Fruit fly (Drosophila melanogaster) whole organism, adult: Measurements from ENCODE around the gene Wdr59.

Source experiments
- CG11617 ChIP-seq: fragments of 200-800 bp; sonication (Bioruptor generic); optimal IDR thresholded peaks from 2 replicates; lab custom pipeline; 2017; ENCODE audit warnings: mild to moderate bottlenecking, missing biosample characterization, missing genetic modification reagents, missing genetic modification characterization
- CG12768 ChIP-seq: fragments of 200-800 bp; sonication (Bioruptor generic); optimal IDR thresholded peaks from 2 replicates; lab custom pipeline; 2017; ENCODE audit warnings: missing biosample characterization, missing genetic modification characterization, mild to moderate bottlenecking, moderate library complexity, missing genetic modification reagents
- CG14711 ChIP-seq: fragments of 200-800 bp; sonication (Bioruptor generic); optimal IDR thresholded peaks from 2 replicates; lab custom pipeline; 2018; ENCODE audit warnings: missing biosample characterization, mild to moderate bottlenecking, missing genetic modification characterization, moderate library complexity
- CG1620 ChIP-seq: fragments of 200-800 bp; sonication (Bioruptor generic); optimal IDR thresholded peaks from 2 replicates; lab custom pipeline; 2016; ENCODE audit warnings: missing biosample characterization, missing genetic modification characterization
- CG33017 ChIP-seq: fragments of 200-800 bp; sonication (Bioruptor generic); optimal IDR thresholded peaks from 2 replicates; lab custom pipeline; 2018; ENCODE audit warnings: missing biosample characterization, mild to moderate bottlenecking, missing genetic modification characterization, moderate library complexity
- CG5204 ChIP-seq: fragments of 200-800 bp; sonication (Bioruptor generic); optimal IDR thresholded peaks from 2 replicates; lab custom pipeline; 2016; ENCODE audit warnings: missing biosample characterization, missing genetic modification characterization
- CG7045 ChIP-seq: fragments of 200-800 bp; sonication (Bioruptor generic); optimal IDR thresholded peaks from 2 replicates; lab custom pipeline; 2017; ENCODE audit warnings: missing biosample characterization, mild to moderate bottlenecking, missing genetic modification characterization
- CG7101 ChIP-seq: fragments of 200-800 bp; sonication (Bioruptor generic); optimal IDR thresholded peaks from 2 replicates; lab custom pipeline; 2018; ENCODE audit warnings: missing biosample characterization, mild to moderate bottlenecking, missing genetic modification characterization, moderate library complexity
- Clk ChIP-seq: fragments of 200-800 bp; sonication (Bioruptor generic); optimal IDR thresholded peaks from 2 replicates; lab custom pipeline; 2017; ENCODE audit warnings: missing biosample characterization, missing genetic modification characterization
- Crg-1 ChIP-seq: fragments of 200-800 bp; sonication (Bioruptor generic); optimal IDR thresholded peaks from 2 replicates; lab custom pipeline; 2016; ENCODE audit warnings: missing biosample characterization, missing genetic modification characterization
- Hr96 ChIP-seq: fragments of 200-800 bp; sonication (Bioruptor generic); optimal IDR thresholded peaks from 2 replicates; lab custom pipeline; 2016; ENCODE audit warnings: missing biosample characterization, missing genetic modification characterization
- Mnt ChIP-seq: fragments of 200-800 bp; sonication (Bioruptor generic); optimal IDR thresholded peaks from 2 replicates; lab custom pipeline; 2016; ENCODE audit warnings: missing biosample characterization, mild to moderate bottlenecking, missing genetic modification characterization
- bab1 ChIP-seq: fragments of 200-800 bp; sonication (Bioruptor generic); optimal IDR thresholded peaks from 3 replicates; lab custom pipeline; 2019; ENCODE audit warnings: missing biosample characterization, mild to moderate bottlenecking, missing genetic modification characterization, moderate library complexity
- cic ChIP-seq: fragments of 200-800 bp; sonication (Bioruptor generic); optimal IDR thresholded peaks from 2 replicates; lab custom pipeline; 2017; ENCODE audit warnings: missing biosample characterization, mild to moderate bottlenecking, missing genetic modification characterization, moderate library complexity
- cnc ChIP-seq, 2 experiments: fragments of >200 bp; optimal IDR thresholded peaks; 2 replicates each; lab custom pipeline; 2017
- kay ChIP-seq: fragments of 200-800 bp; sonication (Bioruptor generic); peaks from one replicate; lab custom pipeline; 2016; ENCODE audit warnings: missing biosample characterization, missing genetic modification characterization, borderline replicate concordance
- ovo ChIP-seq: fragments of 200-800 bp; sonication (Bioruptor generic); optimal IDR thresholded peaks from 2 replicates; lab custom pipeline; 2016; ENCODE audit warnings: missing biosample characterization, missing genetic modification characterization
- pad ChIP-seq: fragments of 200-800 bp; sonication (Bioruptor generic); optimal IDR thresholded peaks from 3 replicates; lab custom pipeline; 2017; ENCODE audit warnings: missing biosample characterization, missing genetic modification characterization, mild to moderate bottlenecking, moderate library complexity, missing genetic modification reagents
- tj ChIP-seq: fragments of 200-800 bp; sonication (Bioruptor generic); optimal IDR thresholded peaks from 3 replicates; lab custom pipeline; 2017; ENCODE audit warnings: missing biosample characterization, mild to moderate bottlenecking, missing genetic modification characterization, moderate library complexity
- toe ChIP-seq: fragments of 200-800 bp; sonication (Bioruptor generic); optimal IDR thresholded peaks from 2 replicates; lab custom pipeline; 2016; ENCODE audit warnings: missing biosample characterization, missing genetic modification characterization

The Wdr59 gene

DNA sequence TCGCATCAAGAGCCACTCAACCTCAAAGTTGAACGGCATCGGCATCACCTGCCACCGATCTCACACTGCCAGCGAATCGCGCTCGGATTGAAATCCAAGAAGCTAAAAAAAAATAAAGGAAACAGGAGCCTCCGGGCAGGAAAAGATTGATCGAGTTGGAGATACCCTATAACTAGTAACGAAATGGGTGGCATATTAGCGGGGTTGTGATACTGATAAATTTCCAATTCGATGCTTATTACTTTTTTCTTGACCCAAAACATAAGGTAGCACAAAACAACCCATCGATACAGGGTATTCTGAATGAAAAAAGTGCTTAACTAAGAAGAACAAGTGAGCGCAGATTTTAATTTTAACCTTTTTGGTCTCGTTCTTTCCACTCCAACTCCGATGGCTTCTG lies 19.0 kb upstream of the Wdr59 start:
- TF ChIP-seq Hr96: no peak
- no peak for TF ChIP-seq Mnt
- no peak for TF ChIP-seq kay
- no peak for TF ChIP-seq CG1620
- TF ChIP-seq cnc (optimal IDR thresholded peaks at IDR 0.05; lab: Kevin White, UChicago): no peak
- no peak for TF ChIP-seq CG33017 (tag; lab: Kevin White, UChicago)

DNA sequence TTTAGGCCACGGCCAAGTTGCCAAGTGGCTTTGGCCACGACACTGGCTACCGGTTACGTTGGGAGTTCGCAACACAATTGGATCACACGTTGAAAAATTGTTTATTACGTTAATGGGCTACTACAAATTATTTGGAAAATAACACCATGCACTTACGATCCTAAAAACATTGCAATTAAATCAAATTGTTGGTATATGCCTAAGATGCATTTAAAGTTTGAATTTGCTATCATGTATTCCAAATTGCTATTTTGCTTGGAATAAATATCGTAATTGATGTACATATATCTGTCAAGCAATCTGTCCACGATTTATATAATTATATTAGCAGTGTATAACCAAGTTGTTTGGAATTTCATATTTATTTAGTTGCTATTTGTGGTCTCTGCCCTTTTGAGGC lies 18.4 kb upstream of the Wdr59 start:
- TF ChIP-seq tj (GFP tag; lab: Kevin White, UChicago) (no peak), CG1620 (no peak), CG12768 (GFP tag; lab: Kevin White, UChicago) (no peak), cic (GFP tag; lab: Kevin White, UChicago) (no peak), Hr96 (no peak), CG14711 (tag; lab: Kevin White, UChicago) (no peak), CG7101 (tag; lab: Kevin White, UChicago) (no peak), cnc (optimal IDR thresholded peaks at IDR 0.05; lab: Kevin White, UChicago) (no peak), bab1 (no peak), CG7045 (GFP tag; lab: Kevin White, UChicago) (no peak), kay (no peak), Crg-1 (GFP tag; lab: Kevin White, UChicago) (no peak), CG33017 (tag; lab: Kevin White, UChicago) (no peak), Clk (no peak), ovo (no peak)

DNA sequence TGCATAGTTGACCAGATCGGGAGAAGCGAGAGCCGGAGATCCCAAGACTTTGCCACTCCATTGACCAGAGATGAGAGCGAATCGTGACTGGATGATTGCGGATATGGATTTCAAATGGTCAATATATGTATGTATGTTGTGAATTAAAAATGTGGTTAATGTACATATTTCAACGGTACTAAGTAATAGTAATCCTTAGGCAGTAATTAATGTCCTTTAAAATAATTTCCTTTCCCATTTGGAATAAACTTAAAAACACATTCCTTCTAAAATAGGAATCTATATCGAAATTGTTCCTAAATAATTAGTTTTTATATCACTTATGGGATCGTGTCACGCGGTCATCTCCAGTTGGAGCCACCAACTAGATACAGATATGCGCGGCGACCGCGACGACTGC lies 17.3 kb upstream of the Wdr59 start:
- TF ChIP-seq CG12768 (GFP tag; lab: Kevin White, UChicago) (no peak), toe (GFP tag; lab: Kevin White, UChicago) (no peak), tj (GFP tag; lab: Kevin White, UChicago) (no peak), Mnt (no peak), CG14711 (tag; lab: Kevin White, UChicago) (no peak), pad (GFP tag; lab: Kevin White, UChicago) (no peak), CG7045 (GFP tag; lab: Kevin White, UChicago) (no peak), bab1 (no peak)

DNA sequence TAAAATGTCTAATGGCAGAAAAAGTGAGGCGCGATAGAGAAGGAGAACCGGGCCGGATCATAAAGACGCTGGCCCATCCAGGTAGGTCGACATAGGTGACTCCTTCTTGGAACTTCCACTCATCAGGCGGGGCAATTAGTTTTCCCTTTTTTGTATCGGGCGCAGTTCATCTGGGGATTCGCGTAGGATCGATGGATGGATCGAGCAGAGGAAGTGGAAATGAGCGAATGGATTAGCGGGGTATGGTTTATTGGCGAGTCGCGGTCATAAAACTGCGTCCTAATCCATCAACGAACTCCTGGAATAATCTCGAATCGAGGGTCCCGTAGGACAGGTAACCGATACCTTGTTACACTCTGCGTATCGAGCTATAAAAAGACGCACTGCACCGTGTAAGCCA lies 16.1 kb upstream of the Wdr59 start, which contains the start of gene CG43725:
CG43725 (plus strand) TSS at position 400 of the 400 bp plus-strand sequence.
- TF ChIP-seq tj (GFP tag; lab: Kevin White, UChicago): no peak
- no peak for TF ChIP-seq CG5204 (GFP tag; lab: Kevin White, UChicago)

DNA sequence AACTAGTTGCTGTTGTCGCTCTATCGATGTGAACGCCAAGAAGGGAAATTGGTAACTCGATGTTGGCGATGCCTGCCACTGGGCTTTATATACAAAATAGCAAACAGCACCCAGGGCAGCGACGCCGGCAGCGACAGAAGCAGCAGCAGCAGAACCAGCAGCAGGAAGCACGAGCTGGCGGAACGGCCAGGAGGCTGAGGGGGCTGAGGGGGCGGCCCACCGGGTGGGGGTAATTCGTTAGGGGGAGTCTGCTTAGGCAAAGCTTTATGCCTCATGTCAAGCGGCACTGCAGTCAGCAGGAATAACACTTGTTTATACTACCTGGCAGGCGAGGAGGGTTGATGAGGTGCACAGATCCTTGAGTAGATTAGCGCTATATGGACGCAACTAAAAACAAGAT lies 9.9 kb upstream of the Wdr59 start, which contains the start of gene AstC:
AstC (minus strand) TSS at position 63 of the 400 bp plus-strand sequence.
- no peak for TF ChIP-seq CG11617 (GFP tag; lab: Kevin White, UChicago)
- TF ChIP-seq bab1: no peak
- no peak for TF ChIP-seq Clk
- no peak for TF ChIP-seq Hr96
- no peak for TF ChIP-seq kay
- TF ChIP-seq CG12768 (GFP tag; lab: Kevin White, UChicago): no peak
- TF ChIP-seq cic (GFP tag; lab: Kevin White, UChicago): no peak
- no peak for TF ChIP-seq CG7101 (tag; lab: Kevin White, UChicago)
- no peak for TF ChIP-seq CG14711 (tag; lab: Kevin White, UChicago)
- TF ChIP-seq Crg-1 (GFP tag; lab: Kevin White, UChicago): no peak
- TF ChIP-seq CG7045 (GFP tag; lab: Kevin White, UChicago): no peak
- no peak for TF ChIP-seq cnc (optimal IDR thresholded peaks at IDR 0.05; lab: Kevin White, UChicago)
- TF ChIP-seq CG33017 (tag; lab: Kevin White, UChicago): no peak
- TF ChIP-seq CG1620: no peak
- TF ChIP-seq CG5204 (GFP tag; lab: Kevin White, UChicago): no peak
- TF ChIP-seq toe (GFP tag; lab: Kevin White, UChicago): no peak
- no peak for TF ChIP-seq Mnt
- no peak for TF ChIP-seq ovo

DNA sequence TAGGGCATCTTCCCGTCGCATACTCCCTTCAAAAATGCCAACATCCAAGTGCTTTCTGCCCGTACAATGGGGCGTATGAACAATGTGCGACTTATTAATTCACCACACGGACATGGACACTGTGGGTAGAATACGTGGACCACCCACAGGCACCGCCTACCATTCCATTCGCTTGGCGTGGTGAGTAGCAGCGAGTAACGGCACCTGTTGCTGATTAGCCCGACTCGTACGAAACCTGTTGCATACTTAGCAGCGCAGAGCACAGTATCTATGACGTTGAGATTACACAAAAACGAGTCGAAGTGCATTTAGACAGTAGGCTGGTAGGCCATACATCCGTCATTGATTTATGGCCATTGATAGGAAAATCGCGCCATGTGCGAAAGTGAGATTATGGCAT lies 9.2 kb upstream of the Wdr59 start:
- no peak for TF ChIP-seq pad (GFP tag; lab: Kevin White, UChicago)
- no peak for TF ChIP-seq Clk
- no peak for TF ChIP-seq CG5204 (GFP tag; lab: Kevin White, UChicago)
- no peak for TF ChIP-seq CG12768 (GFP tag; lab: Kevin White, UChicago)

DNA sequence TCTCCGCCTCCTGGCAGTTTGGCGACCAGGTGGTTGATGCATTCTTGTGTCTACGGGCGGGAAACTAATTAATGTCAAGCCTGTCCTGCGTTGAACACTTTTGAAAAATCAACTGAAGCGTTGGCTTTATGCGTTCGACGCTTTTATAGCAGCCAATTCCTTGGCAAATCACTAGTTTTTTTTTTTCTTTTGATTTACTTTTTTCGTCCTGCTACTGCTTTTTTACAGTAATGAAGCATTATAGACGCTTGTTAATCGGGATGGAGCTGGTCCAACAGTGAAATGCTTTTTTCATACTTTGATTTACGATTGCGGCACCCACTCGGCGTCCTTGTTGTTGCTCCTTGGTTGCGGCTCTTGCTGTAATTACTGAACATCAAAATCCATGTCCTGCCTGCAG lies 6.1 kb upstream of the Wdr59 start, which contains the start of gene AstCC:
AstCC (minus strand) TSS at position 101 of the 400 bp plus-strand sequence.
- no peak for TF ChIP-seq Clk
- no peak for TF ChIP-seq CG5204 (GFP tag; lab: Kevin White, UChicago)
- no peak for TF ChIP-seq CG33017 (tag; lab: Kevin White, UChicago)
- TF ChIP-seq toe (GFP tag; lab: Kevin White, UChicago): no peak
- no peak for TF ChIP-seq CG11617 (GFP tag; lab: Kevin White, UChicago)
- TF ChIP-seq Mnt: no peak
- TF ChIP-seq cic (GFP tag; lab: Kevin White, UChicago): no peak
- no peak for TF ChIP-seq kay
- TF ChIP-seq Crg-1 (GFP tag; lab: Kevin White, UChicago): no peak
- no peak for TF ChIP-seq CG7045 (GFP tag; lab: Kevin White, UChicago)
- TF ChIP-seq CG14711 (tag; lab: Kevin White, UChicago): no peak
- no peak for TF ChIP-seq Hr96
